Worm (Caenorhabditis elegans) whole organism, L3 larva: ENCODE data around the gene marc-2.

Experiments
- elt-3 ChIP-seq, 3 experiments: fragments of 150-350 bp in 1 of 3; sonication (generic microtip) in 2 of 3; optimal IDR thresholded peaks; 2 replicates in 2 of 3; 4 replicates in 1 of 3; lab custom pipeline; 2014 to 2017; ENCODE audit warnings: missing biosample characterization in 3 of 3, missing genetic modification characterization in 3 of 3
- lin-15B ChIP-seq: fragments of 150-350 bp; optimal IDR thresholded peaks from 2 replicates; lab custom pipeline; 2014; ENCODE audit warnings: missing biosample characterization, missing genetic modification characterization
- mdl-1 ChIP-seq: fragments of 150-350 bp; optimal IDR thresholded peaks from 2 replicates; lab custom pipeline; 2014; ENCODE audit warnings: missing biosample characterization, missing genetic modification characterization
- nhr-28 ChIP-seq: fragments of 150-350 bp; optimal IDR thresholded peaks from 2 replicates; lab custom pipeline; 2014; ENCODE audit warnings: missing biosample characterization, missing genetic modification characterization
- pqm-1 ChIP-seq: fragments of 150-350 bp; optimal IDR thresholded peaks from 2 replicates; lab custom pipeline; 2017; ENCODE audit warnings: missing biosample characterization, missing genetic modification characterization, inconsistent platforms
- tbx-2 ChIP-seq: sonication (generic microtip); optimal IDR thresholded peaks from 2 replicates; lab custom pipeline; 2016; ENCODE audit warnings: mild to moderate bottlenecking, missing genetic modification characterization, missing compliant biosample characterization
- unc-39 ChIP-seq: sonication (generic microtip); optimal IDR thresholded peaks from 4 replicates; lab custom pipeline; 2017; ENCODE audit warnings: missing biosample characterization, missing genetic modification characterization

- TF ChIP-seq unc-39 (tag; lab: Kevin White, UChicago) (no peak), mdl-1 (no peak), pqm-1 (no peak), tbx-2 (tag; lab: Kevin White, UChicago) (no peak), nhr-28 (no peak), lin-15B (no peak), elt-3 (tag; optimal IDR thresholded peaks at IDR 0.05; lab: Kevin White, UChicago) (no peak)
These were observed 24.2 kb upstream of the marc-2 start for ce11 chrII:10684954-10685353.
